Fruit fly (Drosophila melanogaster) whole organism, wandering third instar larva: Measurements from ENCODE around the gene CG14013.
A peak's percentile ranks its signal among the peaks of the same experiment; 100 is the strongest.

ENCODE experiments used
- Abd-B ChIP-seq: fragments of >200 bp; optimal IDR thresholded peaks from 2 replicates; lab custom pipeline; 2017; ENCODE audit warnings: missing biosample characterization, missing genetic modification characterization
- CG32264 ChIP-seq: fragments of 200-800 bp; sonication (Bioruptor generic); optimal IDR thresholded peaks from 2 replicates; lab custom pipeline; 2016; ENCODE audit warnings: missing biosample characterization, missing genetic modification characterization
- CG9705 ChIP-seq: fragments of 200-800 bp; sonication (Bioruptor generic); optimal IDR thresholded peaks from 2 replicates; lab custom pipeline; 2018; ENCODE audit warnings: missing biosample characterization, mild to moderate bottlenecking, missing genetic modification characterization
- CrebA ChIP-seq: fragments of 200-800 bp; sonication (Bioruptor generic); optimal IDR thresholded peaks from 2 replicates; lab custom pipeline; 2016; ENCODE audit warnings: missing biosample characterization, mild to moderate bottlenecking, missing genetic modification characterization, borderline replicate concordance
- Dfd ChIP-seq: fragments of >200 bp; optimal IDR thresholded peaks from 2 replicates; lab custom pipeline; 2017; ENCODE audit warnings: missing biosample characterization, missing genetic modification characterization
- Dif ChIP-seq: fragments of 200-275, 200-300 bp; sonication (Bioruptor generic); optimal IDR thresholded peaks from 2 replicates; lab custom pipeline; 2018; ENCODE audit warnings: missing biosample characterization, missing genetic modification characterization; ENCODE audit not compliant: partially characterized antibody
- GATAd ChIP-seq: sonication (Bioruptor generic); optimal IDR thresholded peaks from 2 replicates; lab custom pipeline; 2016; ENCODE audit warnings: missing biosample characterization, missing genetic modification characterization
- HLH106 ChIP-seq: fragments of 200-800 bp; optimal IDR thresholded peaks from 3 replicates; lab custom pipeline; 2019; ENCODE audit warnings: missing biosample characterization, mild to moderate bottlenecking, missing genetic modification characterization, moderate library complexity
- Hnf4 ChIP-seq: fragments of 200-800 bp; sonication (Bioruptor generic); optimal IDR thresholded peaks from 2 replicates; lab custom pipeline; 2016; ENCODE audit warnings: missing biosample characterization, mild to moderate bottlenecking, missing genetic modification characterization
- Hr78 ChIP-seq: fragments of >200 bp; optimal IDR thresholded peaks from 2 replicates; lab custom pipeline; 2017; ENCODE audit warnings: missing biosample characterization, missing genetic modification characterization
- Hr83 ChIP-seq: fragments of 200-300 bp; sonication (Bioruptor generic); optimal IDR thresholded peaks from 2 replicates; lab custom pipeline; 2016; ENCODE audit warnings: missing biosample characterization, mild to moderate bottlenecking, missing genetic modification characterization, moderate library complexity; ENCODE audit not compliant: poor library complexity, severe bottlenecking
- Jra ChIP-seq: sonication (Bioruptor generic); optimal IDR thresholded peaks from 2 replicates; lab custom pipeline; 2016; ENCODE audit warnings: missing biosample characterization, missing genetic modification characterization
- Mio ChIP-seq: sonication (Bioruptor generic); optimal IDR thresholded peaks from 2 replicates; lab custom pipeline; 2016; ENCODE audit warnings: missing biosample characterization, missing genetic modification characterization
- Myc ChIP-seq: fragments of >200 bp; optimal IDR thresholded peaks from 2 replicates; lab custom pipeline; 2017
- N ChIP-seq: fragments of >200 bp; optimal IDR thresholded peaks from 2 replicates; lab custom pipeline; 2018; ENCODE audit warnings: missing biosample characterization, missing external identifiers, missing genetic modification characterization
- OdsH ChIP-seq: fragments of 200-800 bp; sonication (Bioruptor generic); optimal IDR thresholded peaks from 2 replicates; lab custom pipeline; 2016; ENCODE audit warnings: missing biosample characterization, mild to moderate bottlenecking, missing genetic modification characterization
- Rel ChIP-seq, 2 experiments: fragments of 200-800 bp; sonication (Bioruptor generic) in 1 of 2; optimal IDR thresholded peaks; 2 replicates in 1 of 2; 3 replicates in 1 of 2; lab custom pipeline; 2016 to 2019; ENCODE audit warnings: mild to moderate bottlenecking in 2 of 2, missing biosample characterization in 2 of 2, missing genetic modification characterization in 2 of 2, moderate library complexity in 1 of 2
- Sp1 ChIP-seq: fragments of 200-800 bp; sonication (Bioruptor generic); optimal IDR thresholded peaks from 3 replicates; lab custom pipeline; 2019; ENCODE audit warnings: missing biosample characterization, mild to moderate bottlenecking, missing genetic modification characterization, moderate library complexity
- Vsx2 ChIP-seq: fragments of 200-300, 225-300 bp; sonication (Bioruptor generic); optimal IDR thresholded peaks from 2 replicates; lab custom pipeline; 2018; ENCODE audit warnings: missing biosample characterization, missing genetic modification characterization; ENCODE audit not compliant: partially characterized antibody
- br ChIP-seq: fragments of 200-800 bp; sonication (Bioruptor generic); optimal IDR thresholded peaks from 2 replicates; lab custom pipeline; 2016; ENCODE audit warnings: missing biosample characterization, missing genetic modification characterization
- brk ChIP-seq: fragments of 200-800 bp; sonication (Bioruptor generic); optimal IDR thresholded peaks from 2 replicates; lab custom pipeline; 2016; ENCODE audit warnings: missing biosample characterization, mild to moderate bottlenecking, missing genetic modification characterization
- dl ChIP-seq, 2 experiments: fragments of 175-275, 200-275 bp in 1 of 2; fragments of 200-275 bp in 1 of 2; sonication (Bioruptor generic); optimal IDR thresholded peaks; lab custom pipeline; 2018; ENCODE audit warnings: mild to moderate bottlenecking in 2 of 2, missing biosample characterization in 2 of 2, missing genetic modification characterization in 2 of 2, moderate library complexity in 2 of 2; ENCODE audit not compliant: partially characterized antibody in 2 of 2, insufficient read depth in 1 of 2
- dmrt93B ChIP-seq: fragments of 200-800 bp; sonication (Bioruptor generic); optimal IDR thresholded peaks from 2 replicates; lab custom pipeline; 2018; ENCODE audit warnings: missing biosample characterization, mild to moderate bottlenecking, missing genetic modification characterization
- dsf ChIP-seq: sonication (Bioruptor generic); optimal IDR thresholded peaks from 2 replicates; lab custom pipeline; 2016; ENCODE audit warnings: missing biosample characterization, missing genetic modification characterization, borderline replicate concordance
- ey ChIP-seq: fragments of 200-800 bp; sonication (Bioruptor generic); optimal IDR thresholded peaks from 2 replicates; lab custom pipeline; 2016; ENCODE audit warnings: missing biosample characterization, missing genetic modification characterization
- foxo ChIP-seq, 2 experiments: fragments of 200-800 bp; sonication (Bioruptor generic); optimal IDR thresholded peaks; 2 replicates in 1 of 2; 3 replicates in 1 of 2; lab custom pipeline; 2016 to 2017; ENCODE audit warnings: missing biosample characterization in 2 of 2, missing genetic modification characterization in 2 of 2
- fru ChIP-seq: fragments of 200-800 bp; sonication (Bioruptor generic); optimal IDR thresholded peaks from 3 replicates; lab custom pipeline; 2016; ENCODE audit warnings: missing biosample characterization, mild to moderate bottlenecking, missing genetic modification characterization
- h ChIP-seq: fragments of 200-800 bp; sonication (Bioruptor generic); optimal IDR thresholded peaks from 3 replicates; lab custom pipeline; 2016; ENCODE audit warnings: missing biosample characterization, mild to moderate bottlenecking, missing genetic modification characterization
- jim ChIP-seq: fragments of 175-275, 200-325 bp; sonication (Bioruptor generic); optimal IDR thresholded peaks from 2 replicates; lab custom pipeline; 2016; ENCODE audit warnings: missing biosample characterization, mild to moderate bottlenecking, missing genetic modification characterization
- lola ChIP-seq: fragments of >200 bp; optimal IDR thresholded peaks from 2 replicates; lab custom pipeline; 2017; ENCODE audit warnings: missing biosample characterization, missing genetic modification characterization
- pan ChIP-seq: fragments of >200 bp; optimal IDR thresholded peaks from 2 replicates; lab custom pipeline; 2017
- psq ChIP-seq: fragments of 200-800 bp; sonication (Bioruptor generic); optimal IDR thresholded peaks from 3 replicates; lab custom pipeline; 2017; ENCODE audit warnings: missing biosample characterization, mild to moderate bottlenecking, missing genetic modification characterization, moderate library complexity
- rgr ChIP-seq: fragments of 200-800 bp; sonication (Bioruptor generic); optimal IDR thresholded peaks from 3 replicates; lab custom pipeline; 2016; ENCODE audit warnings: missing biosample characterization, mild to moderate bottlenecking, missing genetic modification characterization
- sage ChIP-seq: fragments of 200-800 bp; sonication (Bioruptor generic); optimal IDR thresholded peaks from 2 replicates; lab custom pipeline; 2016; ENCODE audit warnings: missing biosample characterization, mild to moderate bottlenecking, missing genetic modification characterization
- sv ChIP-seq: fragments of 200-800 bp; sonication (Bioruptor generic); optimal IDR thresholded peaks from 3 replicates; lab custom pipeline; 2016; ENCODE audit warnings: missing biosample characterization, missing genetic modification characterization
- tai ChIP-seq: sonication (Bioruptor generic); optimal IDR thresholded peaks from 2 replicates; lab custom pipeline; 2016; ENCODE audit warnings: missing biosample characterization, missing genetic modification characterization
- usp ChIP-seq: fragments of >200 bp; optimal IDR thresholded peaks from 2 replicates; lab custom pipeline; 2017; ENCODE audit warnings: missing biosample characterization, missing genetic modification characterization
- woc ChIP-seq: sonication (Bioruptor generic); optimal IDR thresholded peaks from 2 replicates; lab custom pipeline; 2016; ENCODE audit warnings: missing biosample characterization, mild to moderate bottlenecking, missing genetic modification characterization

CG14013 gene

DNA sequence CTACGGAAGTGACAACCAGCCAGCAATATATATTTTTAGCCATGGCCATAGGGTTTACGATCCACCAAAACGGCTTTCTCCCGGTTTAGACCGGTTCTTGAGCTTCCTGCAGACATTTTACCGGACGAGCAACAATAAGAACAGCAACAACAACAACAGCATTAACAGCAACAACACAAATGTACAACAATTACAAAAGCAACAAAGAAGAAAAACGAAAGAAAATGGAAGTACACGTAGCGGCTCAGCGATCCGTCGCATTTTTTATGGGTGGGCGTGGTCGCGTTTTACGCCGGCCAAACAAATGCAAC is 7.5 kb downstream of the CG14013 start:
- no peak for TF ChIP-seq Hnf4 (GFP tag; lab: Kevin White, UChicago)
- no peak for TF ChIP-seq Rel (GFP tag; optimal IDR thresholded peaks at IDR 0.05; lab: Kevin White, UChicago)
- TF ChIP-seq Rel (tag; optimal IDR thresholded peaks at IDR 0.05; lab: Kevin White, UChicago) = peak; percentile 41
- no peak for TF ChIP-seq sv (GFP tag; lab: Kevin White, UChicago)

DNA sequence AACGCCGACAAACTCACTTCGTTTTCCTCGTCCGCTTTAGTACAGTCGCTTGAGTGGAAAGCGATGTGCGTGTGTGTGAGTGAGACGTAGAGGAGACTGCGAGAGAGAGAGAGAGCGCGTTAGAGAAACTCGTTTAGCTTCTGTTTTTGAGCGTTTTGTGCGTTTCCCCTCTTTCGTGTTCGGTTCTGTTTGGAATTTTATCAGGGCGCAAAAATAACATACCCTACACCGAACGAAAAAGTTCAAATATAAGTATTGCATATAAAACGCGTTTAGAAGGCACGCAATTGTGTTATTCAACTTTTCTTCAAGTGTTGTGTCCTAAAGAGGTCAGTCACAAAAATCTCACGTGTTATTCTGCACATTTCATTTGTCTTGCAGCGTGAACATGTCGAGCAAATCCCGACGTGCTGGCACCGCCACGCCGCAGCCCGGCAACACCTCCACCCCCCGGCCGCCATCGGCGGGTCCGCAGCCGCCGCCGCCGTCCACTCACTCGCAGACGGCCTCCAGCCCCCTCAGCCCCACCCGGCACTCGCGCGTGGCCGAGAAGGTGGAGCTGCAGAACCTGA is 10.6 kb downstream of the CG14013 start:
- no peak for TF ChIP-seq brk (GFP tag; lab: Kevin White, UChicago)
- TF ChIP-seq Hnf4 (GFP tag; lab: Kevin White, UChicago) = no peak
- TF ChIP-seq Mio (GFP tag; lab: Kevin White, UChicago) = no peak
- no peak for TF ChIP-seq jim (GFP tag; lab: Kevin White, UChicago)
- peak; percentile 40 for TF ChIP-seq ey (GFP tag; lab: Kevin White, UChicago)
- TF ChIP-seq Dfd = peak; percentile 98
- no peak for TF ChIP-seq GATAd
- TF ChIP-seq N = no peak
- TF ChIP-seq Sp1 = peak; percentile 19
- peak; percentile 57 for TF ChIP-seq rgr (GFP tag; lab: Kevin White, UChicago)
- TF ChIP-seq woc (GFP tag; lab: Kevin White, UChicago) = no peak
- TF ChIP-seq sage (GFP tag; lab: Kevin White, UChicago) = no peak
- TF ChIP-seq tai = no peak
- TF ChIP-seq dsf (GFP tag; lab: Kevin White, UChicago) = no peak
- TF ChIP-seq fru (GFP tag; lab: Kevin White, UChicago) = no peak
- no peak for TF ChIP-seq Jra
- no peak for TF ChIP-seq sv (GFP tag; lab: Kevin White, UChicago)
- TF ChIP-seq Hr83 (GFP tag; lab: Kevin White, UChicago) = peak; percentile 43
- TF ChIP-seq Vsx2 (GFP tag; lab: Kevin White, UChicago) = no peak
- peak; percentile 4 for TF ChIP-seq Myc
- TF ChIP-seq CrebA (GFP tag; lab: Kevin White, UChicago) = no peak
- TF ChIP-seq dmrt93B (GFP tag; lab: Kevin White, UChicago) = no peak
- TF ChIP-seq pan (lab: Kevin White, UChicago) = no peak
- no peak for TF ChIP-seq CG9705
- TF ChIP-seq h = peak; percentile 56
- peak; percentile 77 for TF ChIP-seq psq
- no peak for TF ChIP-seq Rel (GFP tag; optimal IDR thresholded peaks at IDR 0.05; lab: Kevin White, UChicago)
- peak; percentile 3 for TF ChIP-seq Rel (tag; optimal IDR thresholded peaks at IDR 0.05; lab: Kevin White, UChicago)
- no peak for TF ChIP-seq Abd-B (GFP tag; lab: Kevin White, UChicago)
- peak; percentile 14 to 68 for TF ChIP-seq foxo (GFP tag; optimal IDR thresholded peaks at IDR 0.05; lab: Kevin White, UChicago)
- TF ChIP-seq lola (GFP tag; lab: Kevin White, UChicago) = no peak
- TF ChIP-seq CG32264 (GFP tag; lab: Kevin White, UChicago) = no peak
- peak in 1 of 2 experiments; percentile 0 for TF ChIP-seq dl (GFP tag; optimal IDR thresholded peaks at IDR 0.05; lab: Kevin White, UChicago; ENCODE audit: insufficient read depth in 1 of 2, partially characterized antibody in 2 of 2)
- TF ChIP-seq HLH106 = peak; percentile 37
- TF ChIP-seq Hr78 (GFP tag; lab: Kevin White, UChicago) = no peak
- TF ChIP-seq Dif = peak; percentile 81
- TF ChIP-seq OdsH (GFP tag; lab: Kevin White, UChicago) = peak; percentile 45
- TF ChIP-seq br (GFP tag; lab: Kevin White, UChicago) = peak; percentile 7
- TF ChIP-seq usp (GFP tag; lab: Kevin White, UChicago) = no peak
